Fruit fly (Drosophila melanogaster) whole organism, pupa: Measurements from ENCODE around the gene CG10508.
A peak's percentile ranks its signal among the peaks of the same experiment; 100 is the strongest.

ENCODE experiments used
- CG10348 ChIP-seq: fragments of 200-800 bp; sonication (Bioruptor generic); IDR thresholded peaks from 2 replicates; pipeline ENCODE4 v1.3.6; 2022; ENCODE audit warnings: missing biosample characterization, missing genetic modification characterization
- CG12605 ChIP-seq: fragments of 200-800 bp; sonication (Bioruptor generic); IDR thresholded peaks from 2 replicates; pipeline ENCODE4 v1.3.6; 2022; ENCODE audit warnings: missing biosample characterization, missing genetic modification characterization
- CG13204 ChIP-seq: fragments of 200-800 bp; sonication (Bioruptor generic); optimal IDR thresholded peaks from 2 replicates; lab custom pipeline; 2018; ENCODE audit warnings: missing biosample characterization, mild to moderate bottlenecking, missing genetic modification characterization, moderate library complexity
- CG14655 ChIP-seq: fragments of 200-800 bp; sonication (Bioruptor generic); optimal IDR thresholded peaks from 3 replicates; lab custom pipeline; 2017; ENCODE audit warnings: mild to moderate bottlenecking, missing biosample characterization, missing genetic modification reagents, missing genetic modification characterization
- CG15710 ChIP-seq: fragments of 200-800 bp; sonication (Bioruptor generic); optimal IDR thresholded peaks from 2 replicates; lab custom pipeline; 2018; ENCODE audit warnings: missing biosample characterization, mild to moderate bottlenecking, missing genetic modification characterization, moderate library complexity
- CG17806 ChIP-seq: fragments of 200-800 bp; sonication (Bioruptor generic); optimal IDR thresholded peaks from 2 replicates; lab custom pipeline; 2018; ENCODE audit warnings: missing biosample characterization, mild to moderate bottlenecking, missing genetic modification characterization, moderate library complexity
- CG32121 ChIP-seq: fragments of 200-800 bp; sonication (Bioruptor generic); IDR thresholded peaks from 2 replicates; pipeline ENCODE4 v1.3.6; 2022; ENCODE audit warnings: missing biosample characterization, missing genetic modification characterization
- CG34367 ChIP-seq: fragments of 200-800 bp; sonication (Bioruptor generic); optimal IDR thresholded peaks from 2 replicates; lab custom pipeline; 2018; ENCODE audit warnings: missing biosample characterization, mild to moderate bottlenecking, missing genetic modification characterization
- CG4496 ChIP-seq: fragments of 200-800 bp; sonication (Bioruptor generic); IDR thresholded peaks from 3 replicates; pipeline ENCODE4 v1.3.6; 2022; ENCODE audit warnings: missing biosample characterization, missing genetic modification characterization
- CG8159 ChIP-seq: fragments of 200-800 bp; sonication (Bioruptor generic); optimal IDR thresholded peaks from 3 replicates; lab custom pipeline; 2018; ENCODE audit warnings: missing biosample characterization, mild to moderate bottlenecking, missing genetic modification characterization, moderate library complexity
- CG8301 ChIP-seq: fragments of 200-800 bp; sonication (Bioruptor generic); optimal IDR thresholded peaks from 2 replicates; lab custom pipeline; 2018; ENCODE audit warnings: missing biosample characterization, mild to moderate bottlenecking, missing genetic modification characterization
- CG9948 ChIP-seq: fragments of 200-800 bp; sonication (Bioruptor generic); optimal IDR thresholded peaks from 2 replicates; lab custom pipeline; 2018; ENCODE audit warnings: missing biosample characterization, mild to moderate bottlenecking, missing genetic modification characterization, moderate library complexity
- D1 ChIP-seq: fragments of 200-800 bp; sonication (Bioruptor generic); optimal IDR thresholded peaks from 2 replicates; lab custom pipeline; 2018; ENCODE audit warnings: missing biosample characterization, mild to moderate bottlenecking, missing genetic modification characterization, moderate library complexity
- EcR ChIP-seq: fragments of 200-800 bp; sonication (Bioruptor generic); optimal IDR thresholded peaks from 3 replicates; lab custom pipeline; 2019; ENCODE audit warnings: missing biosample characterization, missing genetic modification characterization, mild to moderate bottlenecking, moderate library complexity, missing genetic modification reagents
- Ets98B ChIP-seq: fragments of 200-800 bp; sonication (Bioruptor generic); IDR thresholded peaks from 2 replicates; pipeline ENCODE4 v1.3.6; 2022; ENCODE audit warnings: missing biosample characterization, missing genetic modification characterization
- Pif1A ChIP-seq: fragments of 200-800 bp; sonication (Bioruptor generic); optimal IDR thresholded peaks from 3 replicates; lab custom pipeline; 2016; ENCODE audit warnings: missing biosample characterization, missing genetic modification characterization
- Pif1B ChIP-seq: fragments of 200-800 bp; sonication (Bioruptor generic); optimal IDR thresholded peaks from 3 replicates; lab custom pipeline; 2016; ENCODE audit warnings: missing biosample characterization, missing genetic modification characterization
- Snoo ChIP-seq: fragments of 200-800 bp; sonication (Bioruptor generic); optimal IDR thresholded peaks from 3 replicates; lab custom pipeline; 2017; ENCODE audit warnings: missing biosample characterization, mild to moderate bottlenecking, missing genetic modification characterization, inconsistent platforms
- fd96Ca ChIP-seq: fragments of 200-800 bp; sonication (Bioruptor generic); IDR thresholded peaks from 3 replicates; pipeline ENCODE4 v1.3.6; 2022; ENCODE audit warnings: missing biosample characterization, missing genetic modification characterization
- gl ChIP-seq: fragments of 200-800 bp; sonication (Bioruptor generic); optimal IDR thresholded peaks from 2 replicates; lab custom pipeline; 2018; ENCODE audit warnings: missing biosample characterization, mild to moderate bottlenecking, missing genetic modification characterization
- rn ChIP-seq: fragments of 200-800 bp; sonication (Bioruptor generic); IDR thresholded peaks from 2 replicates; pipeline ENCODE4 v1.3.6; 2022; ENCODE audit warnings: missing biosample characterization, missing genetic modification characterization

CG10508 gene

dm6 chr3L:21242958-21243357 lies 32.9 kb downstream of the CG10508 start:
- no peak for TF ChIP-seq CG8301
- TF ChIP-seq CG8159: no peak
- no peak for TF ChIP-seq gl (tag; lab: Kevin White, UChicago)
- no peak for TF ChIP-seq CG34367 (tag; lab: Kevin White, UChicago)
- TF ChIP-seq CG15710 (tag; lab: Kevin White, UChicago): no peak
- no peak for TF ChIP-seq CG4496 (GFP tag; lab: Robert Waterston, UW)
- TF ChIP-seq CG10348: no peak
- TF ChIP-seq Pif1B (GFP tag; lab: Kevin White, UChicago): no peak
- no peak for TF ChIP-seq CG32121
- no peak for TF ChIP-seq fd96Ca (GFP tag; lab: Robert Waterston, UW)
- no peak for TF ChIP-seq CG13204 (GFP tag; lab: Kevin White, UChicago)

dm6 chr3L:21243417-21243816 lies 33.4 kb downstream of the CG10508 start:
- TF ChIP-seq Pif1B (GFP tag; lab: Kevin White, UChicago) (no peak), CG9948 (tag; lab: Kevin White, UChicago) (peak; percentile 60), EcR (GFP tag; lab: Kevin White, UChicago) (no peak), Ets98B (no peak), CG8301 (peak; percentile 6), CG14655 (GFP tag; lab: Kevin White, UChicago) (peak; percentile 14), Pif1A (peak; percentile 25), CG17806 (peak; percentile 67)
- TF ChIP-seq, all 21 proteins: peak for 5

- peak; percentile 39; the same call in 1 of the 2 replicates for TF ChIP-seq CG12605 (GFP tag; lab: Robert Waterston, UW)
- peak; percentile 61 for TF ChIP-seq CG34367 (tag; lab: Kevin White, UChicago)
- peak; percentile 40 for TF ChIP-seq D1 (tag; lab: Kevin White, UChicago)
- TF ChIP-seq Pif1A: peak; percentile 47
- TF ChIP-seq gl (tag; lab: Kevin White, UChicago): peak; percentile 41
- TF ChIP-seq Snoo (tag; lab: Kevin White, UChicago): peak; percentile 19
- peak; percentile 55 for TF ChIP-seq CG9948 (tag; lab: Kevin White, UChicago)
- TF ChIP-seq rn (GFP tag; lab: Robert Waterston, UW): 0 out of 2 replicates have a peak, but pooled peaks have one; percentile 18
- peak; percentile 64 for TF ChIP-seq CG17806
- TF ChIP-seq fd96Ca (GFP tag; lab: Robert Waterston, UW): peak; percentile 62; the same call in 2 of the 3 replicates
- TF ChIP-seq CG32121: peak; percentile 74; the same call in 1 of the 2 replicates
- TF ChIP-seq Ets98B: peak; percentile 47; the same call in 1 of the 2 replicates
- peak; percentile 62 for TF ChIP-seq CG14655 (GFP tag; lab: Kevin White, UChicago)
- peak; percentile 95 for TF ChIP-seq EcR (GFP tag; lab: Kevin White, UChicago)
- TF ChIP-seq CG4496 (GFP tag; lab: Robert Waterston, UW): peak; percentile 54; the same call in 1 of the 3 replicates
- TF ChIP-seq CG8301: peak; percentile 40
- TF ChIP-seq CG10348: no peak
- TF ChIP-seq CG15710 (tag; lab: Kevin White, UChicago): peak; percentile 73
- peak; percentile 72 for TF ChIP-seq CG8159
- TF ChIP-seq Pif1B (GFP tag; lab: Kevin White, UChicago): peak; percentile 7
- peak; percentile 86 for TF ChIP-seq CG13204 (GFP tag; lab: Kevin White, UChicago)
Measured at dm6 chr3L:21251381-21251780, 41.4 kb downstream of the CG10508 start.

- TF ChIP-seq fd96Ca (GFP tag; lab: Robert Waterston, UW): no peak
- TF ChIP-seq Pif1A: no peak
- no peak for TF ChIP-seq Pif1B (GFP tag; lab: Kevin White, UChicago)
- TF ChIP-seq CG4496 (GFP tag; lab: Robert Waterston, UW): peak; percentile 12; the same call in 1 of the 3 replicates
- no peak for TF ChIP-seq CG15710 (tag; lab: Kevin White, UChicago)
- TF ChIP-seq Snoo (tag; lab: Kevin White, UChicago): peak; percentile 32
- TF ChIP-seq CG9948 (tag; lab: Kevin White, UChicago): no peak
- TF ChIP-seq CG32121: peak; percentile 34
- no peak for TF ChIP-seq D1 (tag; lab: Kevin White, UChicago)
- TF ChIP-seq CG14655 (GFP tag; lab: Kevin White, UChicago): no peak
- no peak for TF ChIP-seq CG34367 (tag; lab: Kevin White, UChicago)
- no peak for TF ChIP-seq CG10348
- no peak for TF ChIP-seq CG17806
- TF ChIP-seq CG8301: no peak
- peak; percentile 93 for TF ChIP-seq EcR (GFP tag; lab: Kevin White, UChicago)
- TF ChIP-seq rn (GFP tag; lab: Robert Waterston, UW): no peak
- TF ChIP-seq Ets98B: no peak
- TF ChIP-seq CG13204 (GFP tag; lab: Kevin White, UChicago): peak; percentile 74
- no peak for TF ChIP-seq CG12605 (GFP tag; lab: Robert Waterston, UW)
- TF ChIP-seq gl (tag; lab: Kevin White, UChicago): no peak
- TF ChIP-seq CG8159: no peak
- TF ChIP-seq, all 21 proteins: peak for 5
Measured at dm6 chr3L:21252525-21252924, 42.5 kb downstream of the CG10508 start.

dm6 chr3L:21252932-21253760 lies 43.1 kb downstream of the CG10508 start:
- TF ChIP-seq gl (tag; lab: Kevin White, UChicago) (no peak), CG8301 (peak; percentile 50), CG12605 (GFP tag; lab: Robert Waterston, UW) (no peak), CG9948 (tag; lab: Kevin White, UChicago) (peak; percentile 91), Ets98B (no peak), CG13204 (GFP tag; lab: Kevin White, UChicago) (peak; percentile 98), CG17806 (peak; percentile 88), CG15710 (tag; lab: Kevin White, UChicago) (peak; percentile 66), CG34367 (tag; lab: Kevin White, UChicago) (peak; percentile 60), Pif1A (peak; percentile 60), CG8159 (peak; percentile 89), CG14655 (GFP tag; lab: Kevin White, UChicago) (peak; percentile 71), fd96Ca (GFP tag; lab: Robert Waterston, UW) (no peak), Pif1B (GFP tag; lab: Kevin White, UChicago) (peak; percentile 43), CG32121 (no peak), Snoo (tag; lab: Kevin White, UChicago) (no peak), CG10348 (no peak), CG4496 (GFP tag; lab: Robert Waterston, UW) (peak; percentile 6; the same call in 1 of the 3 replicates), rn (GFP tag; lab: Robert Waterston, UW) (no peak), D1 (tag; lab: Kevin White, UChicago) (peak; percentile 63), EcR (GFP tag; lab: Kevin White, UChicago) (peak; percentile 99)
